Worm (Caenorhabditis elegans) whole organism, young adult: ENCODE data around the gene hcf-1.
A peak's percentile ranks its signal among the peaks of the same experiment; 100 is the strongest.

Experiments used
- C17E4.6 ChIP-seq: fragments of 200-800 bp; sonication (Bioruptor generic); IDR thresholded peaks from 2 replicates; pipeline ENCODE4 v1.3.6; 2022; ENCODE audit warnings: missing genetic modification reagents, missing genetic modification characterization, missing compliant biosample characterization
- D2030.7 ChIP-seq: fragments of 200-800 bp; sonication (Bioruptor generic); IDR thresholded peaks from 2 replicates; pipeline ENCODE4 v1.3.6; 2022; ENCODE audit warnings: missing genetic modification reagents, missing genetic modification characterization, missing compliant biosample characterization
- F33H1.4 ChIP-seq: fragments of 200-800 bp; sonication (Bioruptor generic); IDR thresholded peaks from 2 replicates; pipeline ENCODE4 v1.3.6; 2022; ENCODE audit warnings: missing genetic modification reagents, missing genetic modification characterization, missing compliant biosample characterization
- F37B4.10 ChIP-seq: fragments of 200-800 bp; sonication (Bioruptor generic); IDR thresholded peaks from 2 replicates; pipeline ENCODE4 v1.3.6; 2022; ENCODE audit warnings: missing genetic modification characterization, missing compliant biosample characterization
- F49E8.2 ChIP-seq: sonication (generic microtip); optimal IDR thresholded peaks from 3 replicates; lab custom pipeline; 2017; ENCODE audit warnings: missing genetic modification characterization, mild to moderate bottlenecking, missing compliant biosample characterization, antibody characterized with exemption, moderate library complexity; ENCODE audit not compliant: insufficient read depth
- T07F8.4 ChIP-seq: sonication (generic microtip); optimal IDR thresholded peaks from 2 replicates; lab custom pipeline; 2016; ENCODE audit warnings: mild to moderate bottlenecking, missing genetic modification characterization, moderate library complexity, missing compliant biosample characterization
- T26A5.8 ChIP-seq: sonication (generic microtip); optimal IDR thresholded peaks from 2 replicates; lab custom pipeline; 2016; ENCODE audit warnings: missing genetic modification characterization, missing compliant biosample characterization
- Y79H2A.3 ChIP-seq: fragments of 200-800 bp; sonication (Bioruptor generic); conservative IDR thresholded peaks from 2 replicates; pipeline ENCODE4 v1.3.6; 2022; ENCODE audit warnings: missing genetic modification reagents, missing genetic modification characterization, missing compliant biosample characterization
- akir-1 ChIP-seq: fragments of 200-800 bp; sonication (Bioruptor generic); optimal IDR thresholded peaks from 2 replicates; lab custom pipeline; 2018; ENCODE audit warnings: mild to moderate bottlenecking, missing genetic modification characterization, moderate library complexity, missing compliant biosample characterization
- bed-2 ChIP-seq: fragments of 200-800 bp; sonication (Bioruptor generic); IDR thresholded peaks from 2 replicates; pipeline ENCODE4 v1.3.6; 2022; ENCODE audit warnings: missing genetic modification reagents, missing genetic modification characterization, missing compliant biosample characterization
- cebp-1 ChIP-seq, 2 experiments: fragments of 200-800 bp in 1 of 2; sonication (Bioruptor generic) in 1 of 2; sonication (generic microtip) in 1 of 2; IDR thresholded peaks in 1 of 2; optimal IDR thresholded peaks in 1 of 2; 2 replicates each; pipeline versions ENCODE4 v1.3.6 to Lab custom; 2017 to 2022; ENCODE audit warnings: missing compliant biosample characterization in 2 of 2, missing genetic modification characterization in 2 of 2, mild to moderate bottlenecking in 1 of 2, missing genetic modification reagents in 1 of 2, moderate library complexity in 1 of 2
- ceh-100 ChIP-seq: fragments of 200-800 bp; sonication (Bioruptor generic); IDR thresholded peaks from 2 replicates; pipeline ENCODE4 v1.3.6; 2022; ENCODE audit warnings: missing genetic modification reagents, missing genetic modification characterization, missing compliant biosample characterization
- ceh-58 ChIP-seq: fragments of 200-800 bp; sonication (Bioruptor generic); IDR thresholded peaks from 2 replicates; pipeline ENCODE4 v1.3.6; 2022; ENCODE audit warnings: missing genetic modification characterization, missing compliant biosample characterization
- ceh-91 ChIP-seq: fragments of 200-800 bp; sonication (Bioruptor generic); IDR thresholded peaks from 2 replicates; pipeline ENCODE4 v1.3.6; 2022; ENCODE audit warnings: missing genetic modification reagents, missing genetic modification characterization, missing compliant biosample characterization
- egl-18 ChIP-seq: fragments of 200-800 bp; sonication (Bioruptor generic); IDR thresholded peaks from 2 replicates; pipeline ENCODE4 v1.3.6; 2022; ENCODE audit warnings: missing genetic modification reagents, missing genetic modification characterization, missing compliant biosample characterization
- egrh-3 ChIP-seq: fragments of 200-800 bp; sonication (Bioruptor generic); IDR thresholded peaks from 2 replicates; pipeline ENCODE4 v1.3.6; 2022; ENCODE audit warnings: missing genetic modification reagents, missing genetic modification characterization, missing compliant biosample characterization
- hmg-20 ChIP-seq: fragments of 200-800 bp; sonication (Bioruptor generic); IDR thresholded peaks from 2 replicates; pipeline ENCODE4 v1.3.6; 2022; ENCODE audit warnings: missing genetic modification reagents, missing genetic modification characterization, missing compliant biosample characterization
- hrde-1 ChIP-seq: sonication (generic microtip); optimal IDR thresholded peaks from 2 replicates; lab custom pipeline; 2016; ENCODE audit warnings: missing genetic modification characterization, mild to moderate bottlenecking, missing compliant biosample characterization, moderate library complexity, missing genotype, missing genetic modification reagents, borderline replicate concordance
- let-526 ChIP-seq: fragments of 200-800 bp; sonication (Bioruptor generic); IDR thresholded peaks from 2 replicates; pipeline ENCODE4 v1.3.6; 2022; ENCODE audit warnings: missing genetic modification reagents, missing genetic modification characterization, missing compliant biosample characterization
- lin-54 ChIP-seq: fragments of 200-800 bp; sonication (Bioruptor generic); optimal IDR thresholded peaks from 2 replicates; lab custom pipeline; 2018; ENCODE audit warnings: mild to moderate bottlenecking, missing genetic modification characterization, missing compliant biosample characterization
- lsl-1 ChIP-seq: fragments of 200-800 bp; sonication (Bioruptor generic); optimal IDR thresholded peaks from 2 replicates; lab custom pipeline; 2018; ENCODE audit warnings: mild to moderate bottlenecking, missing genetic modification characterization, moderate library complexity, missing compliant biosample characterization
- madf-6 ChIP-seq: fragments of 200-800 bp; sonication (Bioruptor generic); IDR thresholded peaks from 2 replicates; pipeline ENCODE4 v1.3.6; 2022; ENCODE audit warnings: missing genetic modification reagents, missing genetic modification characterization, missing compliant biosample characterization
- madf-8 ChIP-seq: fragments of 200-800 bp; sonication (Bioruptor generic); conservative IDR thresholded peaks from 2 replicates; pipeline ENCODE4 v1.3.6; 2022; ENCODE audit warnings: missing genetic modification reagents, missing genetic modification characterization, missing compliant biosample characterization
- mes-4 ChIP-seq: sonication (generic microtip); optimal IDR thresholded peaks from 2 replicates; lab custom pipeline; 2016; ENCODE audit warnings: missing genotype, missing genetic modification characterization, missing compliant biosample characterization
- mxl-1 ChIP-seq: sonication (generic microtip); optimal IDR thresholded peaks from 2 replicates; lab custom pipeline; 2016; ENCODE audit warnings: missing genetic modification characterization, missing compliant biosample characterization
- nfya-1 ChIP-seq: sonication (generic microtip); optimal IDR thresholded peaks from 2 replicates; lab custom pipeline; 2017; ENCODE audit warnings: antibody characterized with exemption, missing compliant biosample characterization, missing genetic modification characterization, borderline replicate concordance; ENCODE audit not compliant: insufficient read depth
- nfyb-1 ChIP-seq: fragments of 200-800 bp; sonication (Bioruptor generic); IDR thresholded peaks from 2 replicates; pipeline ENCODE4 v1.3.6; 2022; ENCODE audit warnings: missing genetic modification reagents, missing genetic modification characterization, missing compliant biosample characterization
- sea-2 ChIP-seq: fragments of 200-800 bp; sonication (Bioruptor generic); IDR thresholded peaks from 2 replicates; pipeline ENCODE4 v1.3.6; 2022; ENCODE audit warnings: missing genetic modification characterization, missing compliant biosample characterization
- snpc-1.1 ChIP-seq: sonication (generic microtip); optimal IDR thresholded peaks from 2 replicates; lab custom pipeline; 2017; ENCODE audit warnings: missing genetic modification characterization, mild to moderate bottlenecking, missing compliant biosample characterization, antibody characterized with exemption, moderate library complexity, missing genotype, missing genetic modification reagents; ENCODE audit not compliant: insufficient read depth
- snpc-1.3 ChIP-seq: sonication (generic microtip); optimal IDR thresholded peaks from 2 replicates; lab custom pipeline; 2017; ENCODE audit warnings: missing genetic modification characterization, mild to moderate bottlenecking, missing compliant biosample characterization, antibody characterized with exemption, moderate library complexity, missing genotype, missing genetic modification reagents; ENCODE audit not compliant: insufficient read depth
- snpc-3.4 ChIP-seq: sonication (generic microtip); optimal IDR thresholded peaks from 2 replicates; lab custom pipeline; 2017; ENCODE audit warnings: missing genetic modification characterization, mild to moderate bottlenecking, missing compliant biosample characterization, antibody characterized with exemption, moderate library complexity, missing genotype, missing genetic modification reagents
- snpc-4 ChIP-seq, 5 experiments: fragments of 150-350 bp in 1 of 5; sonication (generic microtip) in 4 of 5; optimal IDR thresholded peaks; 2 replicates each; lab custom pipeline; 2014 to 2018; ENCODE audit warnings: missing genetic modification characterization in 5 of 5, missing biosample characterization in 3 of 5, antibody characterized with exemption in 2 of 5, mild to moderate bottlenecking in 2 of 5, missing compliant biosample characterization in 2 of 5, missing genotype in 2 of 5, moderate library complexity in 2 of 5, missing genetic modification reagents in 1 of 5
- xnd-1 ChIP-seq: sonication (generic microtip); optimal IDR thresholded peaks from 2 replicates; lab custom pipeline; 2016; ENCODE audit warnings: missing genotype, missing genetic modification reagents, missing genetic modification characterization, missing compliant biosample characterization
- ztf-25 ChIP-seq: fragments of 200-800 bp; sonication (Bioruptor generic); IDR thresholded peaks from 2 replicates; pipeline ENCODE4 v1.3.6; 2022; ENCODE audit warnings: missing genetic modification reagents, missing genetic modification characterization, missing compliant biosample characterization

The hcf-1 gene

ce11 chrIV:7778865-7779264, 4.8 kb upstream of the hcf-1 start, which contains the start of gene rpap-3:
rpap-3 (minus strand) TSS chrIV:7778965.
- TF ChIP-seq F49E8.2 (no peak), bed-2 (no peak), ceh-100 (GFP tag; lab: Robert Waterston, UW) (no peak), snpc-1.1 (tag; lab: Kevin White, UChicago) (no peak), T26A5.8 (no peak), ztf-25 (GFP tag; lab: Robert Waterston, UW) (no peak), mxl-1 (no peak), nfyb-1 (no peak), madf-6 (peak; percentile 30; the same call in 1 of the 2 replicates), hrde-1 (peak; percentile 8), cebp-1 (GFP tag; IDR thresholded peaks at IDR 0.05; lab: Robert Waterston, UW) (no peak), cebp-1 (tag; optimal IDR thresholded peaks at IDR 0.05; lab: Kevin White, UChicago) (peak; percentile 8), akir-1 (no peak), C17E4.6 (no peak)

- no peak for TF ChIP-seq ceh-100 (GFP tag; lab: Robert Waterston, UW)
- TF ChIP-seq T07F8.4 (tag; lab: Kevin White, UChicago), result no peak
- TF ChIP-seq F37B4.10 (GFP tag; lab: Robert Waterston, UW), result no peak
- no peak for TF ChIP-seq ceh-91
- no peak for TF ChIP-seq mxl-1
- no peak for TF ChIP-seq egrh-3
- TF ChIP-seq nfyb-1, result no peak
- TF ChIP-seq hmg-20 (GFP tag; lab: Robert Waterston, UW), result no peak
Observed at ce11 chrIV:7775725-7776124, 1.6 kb upstream of the hcf-1 start, which contains the start of gene swd-2.1. swd-2.1 (plus strand) TSS chrIV:7776025.

- TF ChIP-seq lsl-1 (GFP tag; lab: Kevin White, UChicago) (peak; percentile 38), mes-4 (no peak)
- TF ChIP-seq, all 124 proteins: peak for 1
Observed at ce11 chrIV:7770162-7770561, 3.9 kb downstream of the hcf-1 start, which contains the start of gene rdl-1. rdl-1 (minus strand) TSS chrIV:7770262.

- TF ChIP-seq lsl-1 (GFP tag; lab: Kevin White, UChicago), result peak; percentile 93
- peak; percentile 3 for TF ChIP-seq snpc-3.4 (tag; lab: Kevin White, UChicago)
- TF ChIP-seq nfya-1 (tag; lab: Kevin White, UChicago), result no peak
- TF ChIP-seq F49E8.2, result peak; percentile 39
- no peak for TF ChIP-seq hrde-1
- TF ChIP-seq snpc-4 (GFP tag; optimal IDR thresholded peaks at IDR 0.05; lab: Kevin White, UChicago), result no peak
- peak in 2 of 4 experiments; percentile 24 to 25 for TF ChIP-seq snpc-4 (tag; optimal IDR thresholded peaks at IDR 0.05; lab: Kevin White, UChicago)
- TF ChIP-seq xnd-1, result peak; percentile 91
- TF ChIP-seq madf-8 (GFP tag; lab: Robert Waterston, UW), result peak; percentile 58
- peak; percentile 93 for TF ChIP-seq F33H1.4 (GFP tag; lab: Robert Waterston, UW)
- TF ChIP-seq ceh-58 (GFP tag; lab: Robert Waterston, UW), result no peak
- peak; percentile 63 for TF ChIP-seq lin-54 (GFP tag; lab: Kevin White, UChicago)
- no peak for TF ChIP-seq let-526 (GFP tag; lab: Robert Waterston, UW)
- TF ChIP-seq egl-18 (GFP tag; lab: Robert Waterston, UW), result no peak
- TF ChIP-seq snpc-1.3 (tag; lab: Kevin White, UChicago), result peak; percentile 28
- TF ChIP-seq sea-2 (GFP tag; lab: Robert Waterston, UW), result no peak
- TF ChIP-seq madf-6, result peak; percentile 92
- TF ChIP-seq Y79H2A.3 (GFP tag; lab: Robert Waterston, UW), result no peak
- 0 out of 2 replicates have a peak, but pooled peaks have one; percentile 17 for TF ChIP-seq D2030.7 (GFP tag; lab: Robert Waterston, UW)
Observed at ce11 chrIV:7764319-7764718, 9.8 kb downstream of the hcf-1 start.
